Fruit fly (Drosophila melanogaster) whole organism, adult: Measurements from ENCODE around the gene Ucp4B.

ENCODE experiments used
- CG11617 ChIP-seq: fragments of 200-800 bp; sonication (Bioruptor generic); optimal IDR thresholded peaks from 2 replicates; lab custom pipeline; 2017; ENCODE audit warnings: mild to moderate bottlenecking, missing biosample characterization, missing genetic modification reagents, missing genetic modification characterization
- CG12768 ChIP-seq: fragments of 200-800 bp; sonication (Bioruptor generic); optimal IDR thresholded peaks from 2 replicates; lab custom pipeline; 2017; ENCODE audit warnings: missing biosample characterization, missing genetic modification characterization, mild to moderate bottlenecking, moderate library complexity, missing genetic modification reagents
- CG14711 ChIP-seq: fragments of 200-800 bp; sonication (Bioruptor generic); optimal IDR thresholded peaks from 2 replicates; lab custom pipeline; 2018; ENCODE audit warnings: missing biosample characterization, mild to moderate bottlenecking, missing genetic modification characterization, moderate library complexity
- CG1620 ChIP-seq: fragments of 200-800 bp; sonication (Bioruptor generic); optimal IDR thresholded peaks from 2 replicates; lab custom pipeline; 2016; ENCODE audit warnings: missing biosample characterization, missing genetic modification characterization
- CG33017 ChIP-seq: fragments of 200-800 bp; sonication (Bioruptor generic); optimal IDR thresholded peaks from 2 replicates; lab custom pipeline; 2018; ENCODE audit warnings: missing biosample characterization, mild to moderate bottlenecking, missing genetic modification characterization, moderate library complexity
- CG5204 ChIP-seq: fragments of 200-800 bp; sonication (Bioruptor generic); optimal IDR thresholded peaks from 2 replicates; lab custom pipeline; 2016; ENCODE audit warnings: missing biosample characterization, missing genetic modification characterization
- CG7045 ChIP-seq: fragments of 200-800 bp; sonication (Bioruptor generic); optimal IDR thresholded peaks from 2 replicates; lab custom pipeline; 2017; ENCODE audit warnings: missing biosample characterization, mild to moderate bottlenecking, missing genetic modification characterization
- CG7101 ChIP-seq: fragments of 200-800 bp; sonication (Bioruptor generic); optimal IDR thresholded peaks from 2 replicates; lab custom pipeline; 2018; ENCODE audit warnings: missing biosample characterization, mild to moderate bottlenecking, missing genetic modification characterization, moderate library complexity
- Clk ChIP-seq: fragments of 200-800 bp; sonication (Bioruptor generic); optimal IDR thresholded peaks from 2 replicates; lab custom pipeline; 2017; ENCODE audit warnings: missing biosample characterization, missing genetic modification characterization
- Crg-1 ChIP-seq: fragments of 200-800 bp; sonication (Bioruptor generic); optimal IDR thresholded peaks from 2 replicates; lab custom pipeline; 2016; ENCODE audit warnings: missing biosample characterization, missing genetic modification characterization
- Hr96 ChIP-seq: fragments of 200-800 bp; sonication (Bioruptor generic); optimal IDR thresholded peaks from 2 replicates; lab custom pipeline; 2016; ENCODE audit warnings: missing biosample characterization, missing genetic modification characterization
- Mnt ChIP-seq: fragments of 200-800 bp; sonication (Bioruptor generic); optimal IDR thresholded peaks from 2 replicates; lab custom pipeline; 2016; ENCODE audit warnings: missing biosample characterization, mild to moderate bottlenecking, missing genetic modification characterization
- bab1 ChIP-seq: fragments of 200-800 bp; sonication (Bioruptor generic); optimal IDR thresholded peaks from 3 replicates; lab custom pipeline; 2019; ENCODE audit warnings: missing biosample characterization, mild to moderate bottlenecking, missing genetic modification characterization, moderate library complexity
- cic ChIP-seq: fragments of 200-800 bp; sonication (Bioruptor generic); optimal IDR thresholded peaks from 2 replicates; lab custom pipeline; 2017; ENCODE audit warnings: missing biosample characterization, mild to moderate bottlenecking, missing genetic modification characterization, moderate library complexity
- cnc ChIP-seq, 2 experiments: fragments of >200 bp; optimal IDR thresholded peaks; 2 replicates each; lab custom pipeline; 2017
- kay ChIP-seq: fragments of 200-800 bp; sonication (Bioruptor generic); peaks from one replicate; lab custom pipeline; 2016; ENCODE audit warnings: missing biosample characterization, missing genetic modification characterization, borderline replicate concordance
- ovo ChIP-seq: fragments of 200-800 bp; sonication (Bioruptor generic); optimal IDR thresholded peaks from 2 replicates; lab custom pipeline; 2016; ENCODE audit warnings: missing biosample characterization, missing genetic modification characterization
- pad ChIP-seq: fragments of 200-800 bp; sonication (Bioruptor generic); optimal IDR thresholded peaks from 3 replicates; lab custom pipeline; 2017; ENCODE audit warnings: missing biosample characterization, missing genetic modification characterization, mild to moderate bottlenecking, moderate library complexity, missing genetic modification reagents
- tj ChIP-seq: fragments of 200-800 bp; sonication (Bioruptor generic); optimal IDR thresholded peaks from 3 replicates; lab custom pipeline; 2017; ENCODE audit warnings: missing biosample characterization, mild to moderate bottlenecking, missing genetic modification characterization, moderate library complexity
- toe ChIP-seq: fragments of 200-800 bp; sonication (Bioruptor generic); optimal IDR thresholded peaks from 2 replicates; lab custom pipeline; 2016; ENCODE audit warnings: missing biosample characterization, missing genetic modification characterization

Ucp4B gene

dm6 chr2L:5972588-5973236 is 3.1 kb downstream of the Ucp4B start:
- TF ChIP-seq kay (GFP tag; lab: Kevin White, UChicago) = peak; percentile 57
- peak; percentile 88 for TF ChIP-seq tj (GFP tag; lab: Kevin White, UChicago)
- TF ChIP-seq Crg-1 = no peak

- TF ChIP-seq cic (GFP tag; lab: Kevin White, UChicago) (peak; percentile 46), CG14711 (peak; percentile 52), bab1 (no peak), Mnt (GFP tag; lab: Kevin White, UChicago) (peak; percentile 46), CG1620 (peak; percentile 41), tj (GFP tag; lab: Kevin White, UChicago) (peak; percentile 4), pad (GFP tag; lab: Kevin White, UChicago) (peak; percentile 50), CG11617 (peak; percentile 47), CG5204 (GFP tag; lab: Kevin White, UChicago) (no peak), Clk (GFP tag; lab: Kevin White, UChicago) (peak; percentile 59), cnc (optimal IDR thresholded peaks at IDR 0.05; lab: Kevin White, UChicago) (no peak), CG7101 (peak; percentile 70), kay (GFP tag; lab: Kevin White, UChicago) (peak; percentile 89), CG33017 (peak; percentile 17), CG7045 (peak; percentile 73), CG12768 (GFP tag; lab: Kevin White, UChicago) (peak; percentile 76), ovo (GFP tag; lab: Kevin White, UChicago) (peak; percentile 79), Crg-1 (peak; percentile 85), toe (GFP tag; lab: Kevin White, UChicago) (peak; percentile 12), Hr96 (GFP tag; lab: Kevin White, UChicago) (no peak)
Measured at dm6 chr2L:5974122-5974521, 4.5 kb downstream of the Ucp4B start.

- TF ChIP-seq tj (GFP tag; lab: Kevin White, UChicago) (peak; percentile 26), Crg-1 (no peak)
Measured at dm6 chr2L:5975025-5975539, 5.4 kb downstream of the Ucp4B start.

- no peak for TF ChIP-seq CG12768 (GFP tag; lab: Kevin White, UChicago)
- TF ChIP-seq Hr96 (GFP tag; lab: Kevin White, UChicago) = no peak
Measured at dm6 chr2L:5975601-5976000, 5.9 kb downstream of the Ucp4B start.

- TF ChIP-seq CG1620 (peak; percentile 4), pad (GFP tag; lab: Kevin White, UChicago) (peak; percentile 47), cic (GFP tag; lab: Kevin White, UChicago) (peak; percentile 48), Crg-1 (peak; percentile 8), ovo (GFP tag; lab: Kevin White, UChicago) (no peak)
Measured at dm6 chr2L:5977070-5977728, 7.5 kb downstream of the Ucp4B start.

- peak; percentile 91 for TF ChIP-seq kay (GFP tag; lab: Kevin White, UChicago)
- no peak for TF ChIP-seq cnc (optimal IDR thresholded peaks at IDR 0.05; lab: Kevin White, UChicago)
- TF ChIP-seq Clk (GFP tag; lab: Kevin White, UChicago) = no peak
Measured at dm6 chr2L:5977729-5978078, 8.0 kb downstream of the Ucp4B start.

dm6 chr2L:5978333-5979054 is 8.8 kb downstream of the Ucp4B start:
- peak; percentile 58 for TF ChIP-seq Mnt (GFP tag; lab: Kevin White, UChicago)
- TF ChIP-seq CG7045 = no peak
- TF ChIP-seq bab1 = no peak
- peak; percentile 70 for TF ChIP-seq CG12768 (GFP tag; lab: Kevin White, UChicago)
- peak; percentile 40 for TF ChIP-seq cic (GFP tag; lab: Kevin White, UChicago)
- TF ChIP-seq Hr96 (GFP tag; lab: Kevin White, UChicago) = no peak
- TF ChIP-seq pad (GFP tag; lab: Kevin White, UChicago) = peak; percentile 30
- no peak for TF ChIP-seq CG14711
- peak; percentile 34 for TF ChIP-seq Crg-1
